Worm (Caenorhabditis elegans): Measurements from ENCODE around the gene F49C12.2.
"Not testable (repeated sequence)": the region's sequence is repeated elsewhere in the genome, so short reads cannot be mapped to it uniquely, and the experiment has no call there.

Gene F49C12.2

ce11 chrIV:9308975-9309374 is 9.9 kb upstream of the F49C12.2 start, which contains the start of gene F49C12.6:
Gene F49C12.6, minus strand, starts transcription at chrIV:9309075.
- TF ChIP-seq ztf-23 (GFP tag; IDR thresholded peaks at IDR 0.05) (no peak), ref-1 (GFP tag; conservative IDR thresholded peaks at IDR 0.05) (no peak), tab-1 (GFP tag; IDR thresholded peaks at IDR 0.05) (no peak), cog-1 (tag; optimal IDR thresholded peaks at IDR 0.05) (no peak), klf-2 (GFP tag; conservative IDR thresholded peaks at IDR 0.05) (no peak), ztf-29 (GFP tag; IDR thresholded peaks at IDR 0.05) (no peak), flt-1 (GFP tag; IDR thresholded peaks at IDR 0.05) (no peak), T22C8.4 (GFP tag; IDR thresholded peaks at IDR 0.05) (no peak), med-1 (GFP tag; optimal IDR thresholded peaks at IDR 0.05; ENCODE audit: insufficient read depth) (no peak)

DNA sequence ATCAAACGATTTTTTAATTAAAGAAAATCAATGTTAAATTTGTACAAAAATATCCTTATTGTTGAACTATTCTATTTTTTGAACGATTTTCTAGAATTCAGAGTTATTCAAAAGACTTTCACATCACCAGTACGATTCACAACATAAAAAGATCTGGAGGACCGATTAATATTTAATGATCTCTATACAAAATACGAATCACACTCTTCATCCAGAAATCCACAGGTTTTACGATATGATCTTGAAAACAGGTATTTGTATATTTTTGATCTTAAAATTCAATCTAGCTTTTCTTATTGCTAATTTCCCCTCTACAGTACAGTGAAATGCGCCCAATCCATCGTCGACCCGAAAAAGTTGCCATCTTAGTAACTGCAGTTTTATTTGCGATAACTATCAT is 5.6 kb upstream of the F49C12.2 start, which contains the start of gene F49C12.5:
Gene F49C12.5, plus strand, starts transcription at position 301 of the 400 bp plus-strand sequence.
- no peak for TF ChIP-seq T22C8.4 (GFP tag; IDR thresholded peaks at IDR 0.05)

ce11 chrIV:9303994-9304393 is 4.9 kb upstream of the F49C12.2 start, which contains the start of gene F49C12.4:
Gene F49C12.4, minus strand, starts transcription at chrIV:9304094.
- no peak for TF ChIP-seq flt-1 (GFP tag; IDR thresholded peaks at IDR 0.05)
- TF ChIP-seq med-1 (GFP tag; optimal IDR thresholded peaks at IDR 0.05; ENCODE audit: insufficient read depth), result no peak
- TF ChIP-seq T22C8.4 (GFP tag; IDR thresholded peaks at IDR 0.05), result no peak
- TF ChIP-seq tab-1 (GFP tag; IDR thresholded peaks at IDR 0.05), result no peak
- no peak for TF ChIP-seq ztf-29 (GFP tag; IDR thresholded peaks at IDR 0.05)
- no peak for TF ChIP-seq ztf-23 (GFP tag; IDR thresholded peaks at IDR 0.05)
- TF ChIP-seq ref-1 (GFP tag; conservative IDR thresholded peaks at IDR 0.05), result no peak
- TF ChIP-seq cog-1 (tag; optimal IDR thresholded peaks at IDR 0.05), result no peak
- TF ChIP-seq klf-2 (GFP tag; conservative IDR thresholded peaks at IDR 0.05), result no peak

DNA sequence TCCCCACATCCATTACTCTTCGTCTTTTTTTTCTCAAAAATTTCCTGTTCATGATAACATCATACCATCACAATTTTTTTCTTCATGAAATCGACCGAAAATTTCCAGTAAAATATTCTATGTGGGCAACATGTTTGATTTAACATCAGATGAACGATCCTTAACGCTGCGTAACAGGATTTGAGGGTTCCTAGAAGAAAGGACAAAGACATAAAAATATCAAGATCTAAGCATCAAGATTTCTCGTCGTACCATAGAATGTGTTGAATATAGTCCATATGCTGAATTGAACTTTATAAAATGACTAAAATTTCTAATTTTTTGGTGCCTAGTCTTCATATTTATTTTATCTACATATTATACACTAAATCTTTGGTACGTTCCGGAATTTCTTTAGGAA is 1.1 kb upstream of the F49C12.2 start, which contains the start of gene F49C12.3:
Gene F49C12.3, plus strand, starts transcription at position 301 of the 400 bp plus-strand sequence.
- TF ChIP-seq tab-1 (GFP tag; IDR thresholded peaks at IDR 0.05) (no peak), ztf-23 (GFP tag; IDR thresholded peaks at IDR 0.05) (no peak), ztf-29 (GFP tag; IDR thresholded peaks at IDR 0.05) (no peak), klf-2 (GFP tag; conservative IDR thresholded peaks at IDR 0.05) (no peak), flt-1 (GFP tag; IDR thresholded peaks at IDR 0.05) (no peak), ref-1 (GFP tag; conservative IDR thresholded peaks at IDR 0.05) (no peak), cog-1 (tag; optimal IDR thresholded peaks at IDR 0.05) (no peak), med-1 (GFP tag; optimal IDR thresholded peaks at IDR 0.05; ENCODE audit: insufficient read depth) (no peak), T22C8.4 (GFP tag; IDR thresholded peaks at IDR 0.05) (no peak)

ce11 chrIV:9296285-9296684 is 2.8 kb downstream of the F49C12.2 start, which contains the start of gene F49C12.1:
Gene F49C12.1, minus strand, starts transcription at chrIV:9296354.
- no peak for TF ChIP-seq flt-1 (GFP tag; IDR thresholded peaks at IDR 0.05)
- TF ChIP-seq ztf-23 (GFP tag; IDR thresholded peaks at IDR 0.05), result no peak
- TF ChIP-seq tab-1 (GFP tag; IDR thresholded peaks at IDR 0.05), result no peak
- no peak for TF ChIP-seq klf-2 (GFP tag; conservative IDR thresholded peaks at IDR 0.05)
- TF ChIP-seq ztf-29 (GFP tag; IDR thresholded peaks at IDR 0.05), result no peak
- no peak for TF ChIP-seq cog-1 (tag; optimal IDR thresholded peaks at IDR 0.05)
- TF ChIP-seq T22C8.4 (GFP tag; IDR thresholded peaks at IDR 0.05), result no peak
- TF ChIP-seq med-1 (GFP tag; optimal IDR thresholded peaks at IDR 0.05; ENCODE audit: insufficient read depth), result no peak
- TF ChIP-seq ref-1 (GFP tag; conservative IDR thresholded peaks at IDR 0.05), result no peak

ce11 chrIV:9293825-9294224 is 5.2 kb downstream of the F49C12.2 start, which contains the start of gene nhr-264:
Gene nhr-264, minus strand, starts transcription at chrIV:9293925.
- TF ChIP-seq flt-1 (GFP tag; IDR thresholded peaks at IDR 0.05); ref-1 (GFP tag; conservative IDR thresholded peaks at IDR 0.05); klf-2 (GFP tag; conservative IDR thresholded peaks at IDR 0.05): not testable (repeated sequence)

ce11 chrIV:9289635-9290034 is 9.4 kb downstream of the F49C12.2 start:
- TF ChIP-seq med-1 (GFP tag; optimal IDR thresholded peaks at IDR 0.05; ENCODE audit: insufficient read depth) (no peak), ztf-29 (GFP tag; IDR thresholded peaks at IDR 0.05) (no peak), cog-1 (tag; optimal IDR thresholded peaks at IDR 0.05) (no peak), tab-1 (GFP tag; IDR thresholded peaks at IDR 0.05) (no peak), T22C8.4 (GFP tag; IDR thresholded peaks at IDR 0.05) (no peak), ztf-23 (GFP tag; IDR thresholded peaks at IDR 0.05) (no peak)

DNA sequence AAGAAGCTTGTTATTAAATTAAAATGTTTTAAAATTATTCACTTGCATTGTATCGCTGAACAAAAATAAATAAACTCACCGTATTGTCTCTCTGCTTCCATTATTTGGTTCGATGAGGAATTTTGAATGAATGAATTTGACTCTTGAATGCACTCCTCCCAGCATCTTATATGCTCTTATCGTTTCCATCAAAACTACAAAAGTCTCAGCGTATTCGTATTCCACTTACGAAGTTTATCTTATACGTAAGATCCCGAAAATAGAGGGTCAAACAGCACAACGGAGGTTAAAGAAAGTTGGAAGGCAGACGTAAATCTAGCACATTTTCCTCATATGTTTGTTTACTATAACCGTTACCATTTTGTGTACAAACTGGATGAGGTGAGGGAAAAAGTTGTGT is 12.7 kb downstream of the F49C12.2 start, which contains the start of gene nhr-267:
Gene nhr-267, minus strand, starts transcription at position 101 of the 400 bp plus-strand sequence.
- TF ChIP-seq klf-2 (GFP tag; conservative IDR thresholded peaks at IDR 0.05); tab-1 (GFP tag; IDR thresholded peaks at IDR 0.05); ztf-29 (GFP tag; IDR thresholded peaks at IDR 0.05): not testable (repeated sequence)

ce11 chrIV:9274008-9274529 is 25.0 kb downstream of the F49C12.2 start, which contains the start of gene nmy-3:
Gene nmy-3, plus strand, starts transcription at chrIV:9274479.
- TF ChIP-seq ztf-23 (GFP tag; IDR thresholded peaks at IDR 0.05) (no peak), flt-1 (GFP tag; IDR thresholded peaks at IDR 0.05) (no peak), tab-1 (GFP tag; IDR thresholded peaks at IDR 0.05) (no peak), med-1 (GFP tag; optimal IDR thresholded peaks at IDR 0.05; ENCODE audit: insufficient read depth) (no peak), ref-1 (GFP tag; conservative IDR thresholded peaks at IDR 0.05) (no peak), T22C8.4 (GFP tag; IDR thresholded peaks at IDR 0.05) (no peak), cog-1 (tag; optimal IDR thresholded peaks at IDR 0.05) (no peak), ztf-29 (GFP tag; IDR thresholded peaks at IDR 0.05) (no peak), klf-2 (GFP tag; conservative IDR thresholded peaks at IDR 0.05) (no peak)

- no peak for TF ChIP-seq cog-1 (tag; optimal IDR thresholded peaks at IDR 0.05)
- no peak for TF ChIP-seq tab-1 (GFP tag; IDR thresholded peaks at IDR 0.05)
- no peak for TF ChIP-seq med-1 (GFP tag; optimal IDR thresholded peaks at IDR 0.05; ENCODE audit: insufficient read depth)
- TF ChIP-seq ztf-23 (GFP tag; IDR thresholded peaks at IDR 0.05), result no peak
These were observed 29.2 kb downstream of the F49C12.2 start, which contains the start of gene flh-3 for ce11 chrIV:9269796-9270195. Gene flh-3, plus strand, starts transcription at chrIV:9270096.

All from whole organism, midembryonic.